Worm (Caenorhabditis elegans): ENCODE data around the gene Y105C5B.17.

DNA sequence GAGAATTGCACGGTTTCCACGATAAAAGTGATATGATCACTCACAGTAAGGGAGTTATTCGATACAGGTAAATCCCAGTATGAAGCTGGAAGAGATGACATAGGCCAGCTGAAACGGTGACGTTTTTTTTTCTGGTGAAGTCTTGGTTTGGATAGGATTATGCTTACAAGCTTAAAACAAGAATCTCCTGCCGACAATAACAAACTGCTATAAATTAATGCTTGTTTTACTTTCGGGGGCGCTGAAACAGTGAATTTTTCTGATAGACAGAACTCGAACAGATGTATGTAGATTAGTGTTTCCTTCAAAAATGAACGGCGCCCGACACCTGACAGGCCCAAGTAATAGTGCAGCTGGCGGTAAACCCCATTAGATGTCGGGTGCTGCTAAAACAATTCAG lies 29.1 kb upstream of the Y105C5B.17 start, which contains the start of gene srv-16:
- TF ChIP-seq ztf-11 (tag; optimal IDR thresholded peaks at IDR 0.05): no peak
- no peak for TF ChIP-seq elt-3 (tag; optimal IDR thresholded peaks at IDR 0.05)
- no peak for TF ChIP-seq unc-39 (tag; optimal IDR thresholded peaks at IDR 0.05)
- TF ChIP-seq unc-62 (GFP tag; optimal IDR thresholded peaks at IDR 0.05): no peak
- TF ChIP-seq nhr-28 (tag; optimal IDR thresholded peaks at IDR 0.05): no peak
